Fruit fly (Drosophila melanogaster): ENCODE measurements around the gene CG14947.

Gene CG14947

dm6 chr2L:12081118-12081665 lies 5.3 kb downstream of the CG14947 start (continued):
- TF ChIP-seq CG9139 (GFP tag; optimal IDR thresholded peaks at IDR 0.05), result no peak
- TF ChIP-seq CG31627 (GFP tag; optimal IDR thresholded peaks at IDR 0.05), result no peak
- no peak for TF ChIP-seq CG8632 (GFP tag; optimal IDR thresholded peaks at IDR 0.05)

dm6 chr2L:12085010-12085409 lies 9.1 kb downstream of the CG14947 start:
- TF ChIP-seq Sox14 (GFP tag; optimal IDR thresholded peaks at IDR 0.05) (no peak), pdm3 (GFP tag; optimal IDR thresholded peaks at IDR 0.05) (no peak), CG8319 (GFP tag; optimal IDR thresholded peaks at IDR 0.05) (no peak), lz (GFP tag; optimal IDR thresholded peaks at IDR 0.05) (no peak), CG3919 (GFP tag; optimal IDR thresholded peaks at IDR 0.05) (no peak), fkh (GFP tag; optimal IDR thresholded peaks at IDR 0.05) (no peak), OdsH (GFP tag; optimal IDR thresholded peaks at IDR 0.05) (no peak), dac (GFP tag; optimal IDR thresholded peaks at IDR 0.05) (no peak), CG16779 (tag; optimal IDR thresholded peaks at IDR 0.05) (no peak), eg (GFP tag; IDR thresholded peaks at IDR 0.05) (no peak)

DNA sequence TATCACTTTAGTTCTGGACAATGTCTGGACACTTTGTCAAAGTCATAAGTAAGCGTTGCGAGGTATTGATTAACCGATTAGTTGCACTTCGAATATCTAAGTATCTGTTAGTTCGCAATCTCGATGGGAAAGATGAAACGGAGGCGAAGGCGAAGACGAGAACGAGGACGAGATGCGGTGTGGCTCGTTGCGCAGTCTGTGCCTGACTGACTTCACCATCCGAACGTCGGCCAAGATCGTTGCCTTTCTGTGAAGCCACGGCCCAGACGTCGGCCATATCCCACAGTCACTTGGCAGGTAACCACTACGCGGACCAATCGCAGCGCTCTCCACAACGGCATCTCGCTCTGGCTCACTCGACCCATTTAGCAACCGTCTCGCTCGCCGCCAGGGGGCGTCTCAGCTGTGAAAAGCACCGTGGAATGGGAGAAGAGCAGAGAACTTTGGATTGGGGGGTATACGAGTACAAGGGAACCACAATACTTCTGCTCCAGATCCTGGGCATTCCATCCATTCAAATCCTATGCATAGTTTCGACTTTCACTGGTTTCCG lies 9.8 kb downstream of the CG14947 start, which contains the start of gene prd:
prd (minus strand) TSS at position 209 of the 553 bp plus-strand sequence.
- no peak for TF ChIP-seq vri (GFP tag; optimal IDR thresholded peaks at IDR 0.05)
- no peak for TF ChIP-seq Hr39 (GFP tag; optimal IDR thresholded peaks at IDR 0.05)
- TF ChIP-seq Lpt (GFP tag; optimal IDR thresholded peaks at IDR 0.05), result no peak
- TF ChIP-seq Eip93F (GFP tag; optimal IDR thresholded peaks at IDR 0.05), result no peak
- no peak for TF ChIP-seq fd85E (GFP tag; optimal IDR thresholded peaks at IDR 0.05)
- no peak for TF ChIP-seq dsx (GFP tag; optimal IDR thresholded peaks at IDR 0.05; ENCODE audit: poor library complexity, severe bottlenecking)
- TF ChIP-seq CG8319 (GFP tag; optimal IDR thresholded peaks at IDR 0.05), result no peak
- TF ChIP-seq CG7368 (GFP tag; optimal IDR thresholded peaks at IDR 0.05), result no peak
- TF ChIP-seq CG6854 (GFP tag; optimal IDR thresholded peaks at IDR 0.05), result no peak
- TF ChIP-seq pdm3 (GFP tag; optimal IDR thresholded peaks at IDR 0.05), result no peak
- TF ChIP-seq achi (GFP tag; optimal IDR thresholded peaks at IDR 0.05), result no peak
- TF ChIP-seq Gug (GFP tag; IDR thresholded peaks at IDR 0.05), result no peak
- no peak for TF ChIP-seq CG3032 (tag; optimal IDR thresholded peaks at IDR 0.05)
- no peak for TF ChIP-seq CG11762 (GFP tag; optimal IDR thresholded peaks at IDR 0.05; ENCODE audit: insufficient read depth)
- TF ChIP-seq CG6163 (GFP tag; IDR thresholded peaks at IDR 0.05), result no peak
- no peak for TF ChIP-seq topi (GFP tag; optimal IDR thresholded peaks at IDR 0.05)
- no peak for TF ChIP-seq Ets21C (GFP tag; optimal IDR thresholded peaks at IDR 0.05)
- no peak for TF ChIP-seq fd59A (GFP tag; optimal IDR thresholded peaks at IDR 0.05)

dm6 chr2L:12087442-12087841 lies 11.5 kb downstream of the CG14947 start:
- TF ChIP-seq CG31627 (GFP tag; optimal IDR thresholded peaks at IDR 0.05) (no peak), Sox102F (GFP tag; optimal IDR thresholded peaks at IDR 0.05) (no peak), CG32006 (GFP tag; optimal IDR thresholded peaks at IDR 0.05) (no peak), dsx (GFP tag; optimal IDR thresholded peaks at IDR 0.05; ENCODE audit: poor library complexity, severe bottlenecking) (no peak), CG11902 (GFP tag; optimal IDR thresholded peaks at IDR 0.05) (no peak), fd59A (GFP tag; optimal IDR thresholded peaks at IDR 0.05) (no peak), lz (GFP tag; optimal IDR thresholded peaks at IDR 0.05) (no peak), Lpt (GFP tag; optimal IDR thresholded peaks at IDR 0.05) (no peak), esn (GFP tag; optimal IDR thresholded peaks at IDR 0.05) (no peak), salr (GFP tag; optimal IDR thresholded peaks at IDR 0.05) (no peak), achi (GFP tag; optimal IDR thresholded peaks at IDR 0.05) (no peak), CG11762 (GFP tag; optimal IDR thresholded peaks at IDR 0.05; ENCODE audit: insufficient read depth) (no peak), CG3032 (tag; optimal IDR thresholded peaks at IDR 0.05) (no peak)

All from whole organism, prepupa.